Worm (Caenorhabditis elegans) whole organism, L4 larva: ENCODE measurements around the gene sdz-26.

Experiments used
- ces-1 ChIP-seq: fragments of 150-350 bp; sonication (generic microtip); optimal IDR thresholded peaks from 4 replicates; lab custom pipeline; 2014; ENCODE audit warnings: missing biosample characterization, missing genetic modification reagents, missing genetic modification characterization
- fkh-10 ChIP-seq: fragments of 150-350 bp; optimal IDR thresholded peaks from 2 replicates; lab custom pipeline; 2014; ENCODE audit warnings: missing biosample characterization, missing genetic modification reagents, missing genetic modification characterization
- mdt-29 ChIP-seq: fragments of 200-800 bp; sonication (Bioruptor generic); IDR thresholded peaks from 2 replicates; pipeline ENCODE4 v1.3.6; 2022; ENCODE audit warnings: missing genetic modification reagents, missing genetic modification characterization, missing compliant biosample characterization
- vab-7 ChIP-seq: fragments of 200-800 bp; sonication (Bioruptor generic); IDR thresholded peaks from 2 replicates; pipeline ENCODE4 v1.3.6; 2022; ENCODE audit warnings: missing genetic modification reagents, missing genetic modification characterization, missing compliant biosample characterization
- zfp-2 ChIP-seq: sonication (generic microtip); optimal IDR thresholded peaks from 2 replicates; lab custom pipeline; 2016; ENCODE audit warnings: mild to moderate bottlenecking, missing genetic modification characterization, missing compliant biosample characterization

- TF ChIP-seq ces-1 (GFP tag; lab: Kevin White, UChicago): no peak
- no peak for TF ChIP-seq fkh-10
- no peak for TF ChIP-seq vab-7
- no peak for TF ChIP-seq mdt-29 (GFP tag; lab: Robert Waterston, UW)
- no peak for TF ChIP-seq zfp-2 (tag; lab: Kevin White, UChicago)
These were observed 7.0 kb upstream of the sdz-26 start for ce11 chrII:14374594-14374993.
